Fruit fly (Drosophila melanogaster): Measurements from ENCODE around the gene CG10366.

The CG10366 gene

DNA sequence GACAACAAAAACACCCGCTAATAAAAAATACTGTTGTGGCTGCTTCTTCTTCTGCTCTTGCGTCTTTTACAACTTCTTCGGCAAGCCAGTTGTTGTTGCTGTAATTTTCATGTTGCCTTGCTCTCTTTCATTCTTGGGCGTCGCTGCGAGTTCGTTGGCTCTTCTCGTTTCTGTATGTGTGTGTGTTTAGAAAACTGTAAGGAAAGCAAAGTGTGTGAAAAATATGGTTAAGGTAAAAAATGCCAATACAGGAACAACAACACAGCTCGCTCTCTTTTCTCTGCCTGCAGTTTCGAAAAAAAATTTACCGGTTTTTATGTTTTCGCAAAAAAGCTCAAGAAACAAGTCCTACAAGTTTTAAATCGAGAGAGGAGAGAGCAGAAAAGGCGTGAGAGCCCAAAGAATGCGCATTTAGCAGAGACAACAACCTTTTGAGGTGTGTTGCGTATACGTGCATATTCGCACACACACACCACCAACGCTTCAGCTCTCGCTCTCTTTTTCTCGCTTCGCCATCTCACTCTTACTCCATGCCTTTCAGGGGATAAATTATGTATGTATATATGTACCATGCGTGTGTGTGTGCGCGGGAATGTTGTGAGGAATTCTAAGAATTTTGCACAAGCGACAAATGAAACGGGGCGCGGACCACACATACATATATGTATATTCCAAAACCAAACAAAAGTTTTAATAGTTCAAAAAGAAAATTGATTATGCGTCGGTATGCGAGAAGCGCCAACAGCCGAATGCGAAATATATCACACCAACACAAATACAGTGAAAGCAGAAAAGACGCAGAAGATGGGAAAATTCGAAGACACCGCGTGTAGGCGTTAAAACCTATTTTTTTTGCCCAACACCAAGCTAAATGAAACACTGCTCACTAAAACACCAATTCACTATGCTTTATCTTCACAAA is 12.2 kb upstream of the CG10366 start:
- TF ChIP-seq CG17801 (GFP tag; optimal IDR thresholded peaks at IDR 0.05; ENCODE audit: partially characterized antibody): no peak

DNA sequence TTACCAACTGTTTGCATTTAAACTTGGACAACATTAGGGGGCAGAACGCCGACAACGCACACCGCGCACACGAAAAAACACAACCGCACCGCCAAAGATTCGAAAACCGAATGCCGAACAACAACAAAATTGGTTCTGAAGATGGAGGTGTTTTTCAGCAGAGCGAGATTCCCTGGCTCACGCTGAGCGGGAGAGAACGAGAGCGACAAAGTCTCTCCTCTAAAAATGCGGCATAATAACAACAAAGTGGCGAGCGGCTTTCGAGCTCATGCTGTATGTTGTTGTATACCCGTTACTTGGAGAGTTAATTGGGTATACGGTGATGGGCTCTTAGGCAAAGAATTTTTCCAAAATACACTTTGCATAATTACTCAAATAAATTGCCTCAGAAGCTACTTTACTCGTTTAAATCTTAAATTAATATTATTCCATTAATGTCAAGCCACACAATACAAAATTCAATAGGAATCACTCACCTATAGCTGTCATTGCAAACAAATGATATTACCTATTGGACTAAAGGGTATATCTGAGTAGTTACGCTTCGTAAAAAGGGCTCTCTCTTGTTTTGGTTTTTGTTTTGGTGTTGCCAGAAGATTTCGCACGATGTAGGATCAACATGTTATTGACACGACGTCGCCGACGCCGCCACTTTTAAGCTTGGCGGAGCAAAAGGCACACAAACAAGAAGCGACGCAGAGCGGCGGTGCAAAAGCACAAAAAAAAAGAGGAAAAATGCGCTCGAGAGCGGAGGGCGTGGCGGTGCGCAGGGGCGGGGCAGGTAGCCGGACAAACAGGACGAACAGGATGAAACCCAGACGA is 11.3 kb upstream of the CG10366 start:
- TF ChIP-seq CG17801 (GFP tag; optimal IDR thresholded peaks at IDR 0.05; ENCODE audit: partially characterized antibody): peak; percentile 56

DNA sequence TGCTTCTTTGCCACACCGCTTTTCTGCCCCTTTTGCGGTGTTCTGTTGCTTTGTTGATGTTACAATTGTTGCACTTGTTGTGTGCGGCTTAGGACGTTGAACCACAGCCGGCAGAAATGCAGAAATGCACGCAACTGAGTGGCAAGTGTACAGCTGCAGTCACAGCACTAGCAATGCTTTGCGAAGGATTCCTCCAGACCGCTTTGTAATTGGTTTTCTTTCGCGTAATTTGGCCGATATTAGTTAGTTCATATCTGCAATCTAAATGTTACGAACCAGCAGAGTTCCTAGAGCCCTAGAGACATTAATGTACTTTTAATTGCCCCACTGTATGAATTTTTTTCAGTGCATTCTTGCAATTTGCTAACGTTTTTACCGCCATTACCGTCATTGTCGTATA is 9.7 kb upstream of the CG10366 start:
- no peak for TF ChIP-seq CG17801 (GFP tag; optimal IDR thresholded peaks at IDR 0.05; ENCODE audit: partially characterized antibody)

DNA sequence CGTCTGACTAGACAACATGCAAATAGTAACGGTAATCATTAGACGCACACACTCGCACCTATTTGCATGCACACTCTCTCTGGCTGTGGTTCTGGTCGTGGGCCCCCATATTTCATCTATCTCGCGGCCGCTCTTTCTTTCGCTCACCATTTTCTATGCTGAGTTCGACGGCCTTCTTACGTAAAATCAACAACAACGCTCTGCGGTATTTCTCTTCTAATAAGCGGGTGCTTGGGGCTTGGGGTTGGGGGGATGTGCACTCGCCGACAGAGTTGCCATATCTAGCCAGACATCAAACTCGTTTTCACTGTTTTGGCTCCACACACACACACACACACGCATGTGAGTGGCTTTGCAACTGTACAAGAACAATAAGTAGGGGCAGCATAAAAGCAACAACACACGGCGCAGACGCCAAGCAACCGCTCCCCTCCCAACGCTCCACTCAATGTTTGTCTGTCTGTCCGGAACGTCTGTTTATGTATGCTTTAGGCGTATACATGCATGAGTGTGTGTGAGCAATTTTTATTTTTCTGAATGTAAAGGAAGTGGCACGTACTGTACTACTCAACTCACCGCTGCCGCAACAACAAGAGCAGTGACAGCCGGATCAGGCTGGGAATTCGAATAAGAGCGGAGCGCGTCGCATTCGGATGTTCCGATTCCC is 8.9 kb upstream of the CG10366 start:
- TF ChIP-seq CG17801 (GFP tag; optimal IDR thresholded peaks at IDR 0.05; ENCODE audit: partially characterized antibody): no peak

DNA sequence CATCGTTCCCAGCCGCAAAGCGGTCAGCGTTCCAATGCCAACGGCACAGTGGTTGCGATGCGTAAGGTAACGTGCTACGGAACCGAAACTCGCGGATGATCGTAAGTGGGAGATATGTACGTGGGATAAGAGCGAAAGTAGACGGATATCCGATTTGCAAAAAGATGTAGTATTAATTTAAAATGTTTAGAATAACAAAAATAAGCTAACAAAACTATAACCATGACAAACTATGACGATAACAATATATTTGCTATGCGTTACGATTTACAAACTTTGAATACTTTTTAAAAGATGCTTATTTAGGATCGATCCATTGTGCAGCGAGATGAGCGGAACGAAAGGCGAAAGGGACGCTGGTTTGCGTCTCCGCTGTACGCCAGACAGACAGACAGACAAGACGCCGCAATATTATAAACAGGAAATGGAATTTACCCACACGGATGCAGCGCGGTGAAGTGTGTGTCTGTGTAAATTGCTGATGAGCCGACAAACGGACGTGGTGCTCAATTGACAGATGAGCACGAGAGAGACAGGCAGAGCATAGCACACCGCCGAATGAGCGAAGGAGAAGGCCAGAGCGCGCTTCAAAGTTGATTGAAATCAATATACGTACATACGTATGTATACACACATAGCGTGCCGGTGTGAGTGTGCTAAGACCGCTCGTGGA is 8.3 kb upstream of the CG10366 start:
- TF ChIP-seq CG17801 (GFP tag; optimal IDR thresholded peaks at IDR 0.05; ENCODE audit: partially characterized antibody): peak; percentile 14

DNA sequence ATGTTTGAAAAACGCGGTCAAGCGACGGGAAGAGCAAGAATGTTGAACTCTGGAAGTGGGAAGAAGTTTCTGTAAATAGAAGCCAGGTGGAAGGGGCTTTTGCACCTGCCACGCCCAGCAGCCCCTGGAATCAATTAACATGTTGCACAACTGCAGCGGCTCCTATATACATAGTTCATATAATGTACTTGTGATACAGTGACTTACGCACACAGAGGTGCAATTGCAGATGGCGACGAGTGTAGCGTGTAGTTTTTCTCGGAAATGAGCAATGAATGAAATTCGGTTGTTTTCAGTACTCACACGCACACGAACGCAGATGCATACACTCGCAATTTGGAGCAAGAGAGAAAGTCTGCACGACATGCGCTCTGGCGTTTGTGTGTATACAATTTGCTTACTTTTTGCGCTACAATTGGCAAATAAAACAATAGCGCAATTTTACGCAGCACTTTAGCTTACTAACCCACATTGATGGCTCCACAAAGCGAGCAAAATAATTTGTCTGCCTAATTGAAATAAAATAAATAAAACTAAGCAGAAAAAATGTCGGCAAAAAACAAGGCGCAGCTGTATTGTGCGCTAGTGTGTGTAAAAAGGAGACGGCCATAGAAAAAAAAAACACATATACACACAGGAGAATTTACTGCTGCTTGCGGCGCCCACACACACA is 7.6 kb upstream of the CG10366 start:
- TF ChIP-seq CG17801 (GFP tag; optimal IDR thresholded peaks at IDR 0.05; ENCODE audit: partially characterized antibody): peak; percentile 56

DNA sequence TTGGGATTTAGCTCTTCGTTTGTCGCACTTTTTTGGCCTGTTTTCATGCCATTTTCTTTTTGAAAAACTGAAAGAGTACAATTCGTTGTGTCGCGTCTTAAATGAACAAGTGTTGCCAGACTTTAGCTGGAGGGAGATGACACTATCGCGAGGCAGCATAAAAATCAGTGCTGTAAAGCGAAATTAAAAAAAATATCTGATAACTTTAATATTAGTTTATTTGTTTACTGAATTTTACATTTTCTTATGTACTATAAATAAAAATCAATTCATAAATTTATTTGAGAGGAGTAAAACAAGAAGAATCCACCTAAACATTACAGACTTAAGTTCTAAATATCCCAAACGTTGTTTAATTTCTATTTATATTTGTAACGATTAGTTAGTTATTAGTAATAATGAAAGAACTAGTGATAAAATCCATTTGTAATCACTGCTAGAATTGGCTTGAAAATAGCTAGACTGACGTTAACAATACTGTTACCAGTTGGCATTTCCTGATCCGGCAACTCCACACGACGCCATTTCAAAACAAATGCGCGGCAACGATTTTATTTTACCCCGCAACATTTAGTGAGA is 6.8 kb upstream of the CG10366 start, which contains the start of the genes spi and msb1l:
spi (minus strand) TSS at position 129 of the 579 bp plus-strand sequence.
msb1l (plus strand) TSS at position 515 of the 579 bp plus-strand sequence.
- TF ChIP-seq CG17801 (GFP tag; optimal IDR thresholded peaks at IDR 0.05; ENCODE audit: partially characterized antibody): peak; percentile 17

DNA sequence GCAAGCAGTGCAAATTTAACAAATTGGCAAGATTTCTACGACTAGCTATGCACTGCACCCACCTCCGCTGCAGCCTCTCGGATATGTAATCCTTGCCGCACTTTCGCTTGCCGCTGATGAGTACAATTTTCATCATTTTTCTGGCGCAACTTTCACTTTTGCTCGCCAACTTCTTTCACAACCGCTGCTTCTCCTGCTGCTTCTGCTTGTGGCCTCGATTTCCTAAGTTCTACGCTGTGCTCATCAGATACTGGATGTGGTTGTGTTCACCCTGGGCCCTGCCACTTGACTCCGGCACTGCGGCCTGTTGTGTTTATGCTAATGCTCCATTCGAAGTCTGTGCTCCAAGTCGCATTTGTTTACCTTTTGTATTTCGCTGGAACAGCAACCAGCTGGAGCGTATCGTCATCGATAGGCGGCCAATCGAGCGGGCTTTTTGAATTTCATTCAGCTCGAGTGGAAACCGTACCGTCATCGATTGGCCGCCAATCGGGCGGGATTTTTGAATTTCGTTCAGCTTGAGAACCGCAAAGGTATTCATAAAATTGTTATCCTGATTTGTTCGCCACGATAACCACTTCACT is 3.9 kb upstream of the CG10366 start, which contains the start of gene Pmvk:
Pmvk (minus strand) TSS at position 357 of the 584 bp plus-strand sequence.
- TF ChIP-seq CG17801 (GFP tag; optimal IDR thresholded peaks at IDR 0.05; ENCODE audit: partially characterized antibody): no peak

DNA sequence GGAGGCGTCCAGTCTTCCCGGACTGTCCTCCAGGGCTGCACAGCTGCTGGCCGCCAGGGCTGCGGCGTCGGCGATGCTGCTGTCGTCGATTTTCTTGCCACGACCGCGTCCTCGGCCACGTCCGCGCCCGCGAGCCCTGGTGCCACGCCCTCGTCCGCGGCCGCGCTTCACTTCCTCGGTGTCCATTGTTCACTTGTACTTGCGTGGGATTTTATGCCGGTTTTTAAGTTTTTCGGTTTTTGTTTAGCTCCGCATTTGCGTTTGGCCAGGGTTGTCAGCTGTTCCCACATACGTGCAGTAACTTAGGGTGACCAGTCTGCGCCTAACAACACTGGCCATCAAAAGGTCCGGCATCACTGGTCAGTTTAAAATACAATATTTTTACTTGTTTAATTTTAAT is 1.9 kb upstream of the CG10366 start, which contains the start of gene Hakai:
Hakai (minus strand) TSS at position 290 of the 400 bp plus-strand sequence.
- TF ChIP-seq CG17801 (GFP tag; optimal IDR thresholded peaks at IDR 0.05; ENCODE audit: partially characterized antibody): peak; percentile 36

DNA sequence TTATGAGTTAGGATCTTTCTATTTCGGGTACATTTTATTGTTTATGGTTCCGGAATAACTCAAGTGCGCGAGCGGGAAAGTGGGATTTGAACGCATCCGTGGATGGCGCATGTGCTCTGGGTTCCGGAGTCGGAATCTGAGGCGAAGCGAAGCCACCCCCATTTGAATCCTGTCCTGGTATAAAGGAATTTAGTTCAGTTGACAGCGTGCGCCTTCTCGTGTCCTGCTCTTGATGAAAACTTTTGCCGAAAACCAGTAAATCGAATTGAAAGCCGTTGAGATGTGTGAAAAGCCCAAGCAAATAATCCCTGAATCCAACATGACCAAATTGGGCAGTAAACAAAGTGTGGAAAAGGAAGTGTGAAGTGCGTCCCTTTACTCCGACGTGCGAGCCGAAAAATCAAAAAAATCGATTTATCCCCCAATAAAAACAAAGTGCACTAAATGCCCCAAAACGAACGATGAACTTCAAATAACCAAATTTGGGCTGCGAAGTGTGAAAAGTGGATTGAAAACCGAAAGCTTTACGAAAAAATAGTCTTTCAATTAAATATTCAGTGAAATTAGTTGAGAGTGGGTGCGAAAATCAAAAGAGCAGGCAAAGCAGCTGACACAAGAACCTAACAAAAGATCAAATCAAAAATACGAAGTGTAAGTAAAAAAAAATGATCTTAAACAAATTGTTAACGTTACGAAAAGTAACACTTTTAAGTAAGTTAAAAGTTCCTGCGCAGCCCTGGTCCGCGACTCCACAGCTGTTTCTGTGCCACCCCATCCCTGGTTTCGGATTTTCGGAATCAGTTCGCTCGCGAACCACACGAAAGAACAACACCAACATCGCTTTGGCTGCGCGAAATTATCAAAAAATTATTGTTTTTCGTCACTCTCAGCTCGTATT is 2.6 kb downstream of the CG10366 start, which contains the start of gene Lar:
Lar (plus strand) TSS at position 188 of the 898 bp plus-strand sequence.
- peak; percentile 34 for TF ChIP-seq CG17801 (GFP tag; optimal IDR thresholded peaks at IDR 0.05; ENCODE audit: partially characterized antibody)

DNA sequence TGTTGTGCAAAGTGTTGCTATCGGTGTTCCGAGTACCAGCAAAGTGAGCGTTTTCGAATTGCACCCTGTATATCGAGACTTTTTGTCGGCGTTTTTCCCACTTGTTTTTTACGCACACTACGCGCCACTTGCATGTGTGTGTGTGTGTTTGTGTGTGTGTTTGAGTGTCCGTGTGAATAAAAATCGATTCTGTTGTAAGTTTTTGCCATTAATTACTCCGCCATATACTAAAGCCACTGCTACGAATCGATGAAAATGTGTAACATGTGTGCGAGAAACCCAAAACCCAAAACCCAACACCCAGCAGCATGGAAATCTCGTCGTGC is 3.3 kb downstream of the CG10366 start:
- no peak for TF ChIP-seq CG17801 (GFP tag; optimal IDR thresholded peaks at IDR 0.05; ENCODE audit: partially characterized antibody)

DNA sequence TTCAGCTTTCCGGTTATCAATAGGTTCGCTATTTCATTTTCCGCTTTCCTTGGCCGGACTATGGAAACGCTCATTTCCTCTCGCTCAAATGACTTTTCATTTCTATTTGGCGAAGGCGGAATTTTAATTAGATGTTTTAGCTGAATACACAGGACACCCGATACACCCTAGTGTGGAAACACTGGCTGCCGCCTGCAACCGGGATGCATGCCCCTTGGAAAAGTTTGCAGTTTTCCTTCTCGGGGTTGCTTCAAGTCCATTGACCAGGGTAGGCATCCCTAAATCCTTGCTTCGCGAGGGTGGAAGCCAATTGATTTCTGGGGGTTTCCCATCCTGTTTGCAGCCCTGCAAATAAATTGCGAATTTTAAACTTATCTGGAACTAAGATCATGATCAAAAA is 4.9 kb downstream of the CG10366 start:
- no peak for TF ChIP-seq CG17801 (GFP tag; optimal IDR thresholded peaks at IDR 0.05; ENCODE audit: partially characterized antibody)

All from ovary, adult (tissue).